Worm (Caenorhabditis elegans): ENCODE results near the gene R01E6.5.

- TF ChIP-seq W03F9.2 (tag; optimal IDR thresholded peaks at IDR 0.05) = no peak
- TF ChIP-seq him-1 (tag; optimal IDR thresholded peaks at IDR 0.05) = no peak
Measured at ce11 chrX:13530015-13530778, 6.7 kb upstream of the R01E6.5 start.

All from whole organism, L4/young adult.